Fruit fly (Drosophila melanogaster) ovary, adult (tissue): ENCODE results near the gene Blm.

Experiments
- CG17801 ChIP-seq: fragments of 200-800 bp; optimal IDR thresholded peaks from 2 replicates; lab custom pipeline; 2019; ENCODE audit warnings: missing biosample characterization, mild to moderate bottlenecking, missing genetic modification characterization, moderate library complexity; ENCODE audit not compliant: partially characterized antibody

The Blm gene

DNA sequence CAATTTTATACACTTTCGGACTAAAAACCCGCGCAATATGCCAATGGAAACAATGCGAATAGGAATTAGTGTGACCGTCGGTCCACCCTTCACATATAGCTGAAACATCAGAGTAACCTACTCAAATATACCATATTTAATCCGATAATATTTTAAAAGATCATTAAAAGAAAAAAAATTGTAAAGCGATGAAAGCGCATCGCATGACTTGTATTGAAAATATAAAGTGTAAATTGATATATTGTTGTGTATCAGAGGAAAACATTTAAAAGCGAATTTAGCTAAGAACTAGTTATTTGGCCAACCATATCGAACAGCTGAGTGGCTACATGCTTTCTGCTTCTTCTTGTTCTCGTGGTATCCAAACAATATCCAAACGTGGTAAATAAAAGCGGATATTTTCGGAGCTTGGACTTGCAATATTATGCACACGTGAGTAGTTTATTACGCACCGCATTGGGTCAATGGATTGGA is at the start of gene Blm, which contains the start of gene CG14722:
TSS of gene Blm (minus strand) at position 54 of the 474 bp plus-strand sequence.
TSS of gene CG14722 (plus strand) at position 161 of the 474 bp plus-strand sequence.
- TF ChIP-seq CG17801: no peak

DNA sequence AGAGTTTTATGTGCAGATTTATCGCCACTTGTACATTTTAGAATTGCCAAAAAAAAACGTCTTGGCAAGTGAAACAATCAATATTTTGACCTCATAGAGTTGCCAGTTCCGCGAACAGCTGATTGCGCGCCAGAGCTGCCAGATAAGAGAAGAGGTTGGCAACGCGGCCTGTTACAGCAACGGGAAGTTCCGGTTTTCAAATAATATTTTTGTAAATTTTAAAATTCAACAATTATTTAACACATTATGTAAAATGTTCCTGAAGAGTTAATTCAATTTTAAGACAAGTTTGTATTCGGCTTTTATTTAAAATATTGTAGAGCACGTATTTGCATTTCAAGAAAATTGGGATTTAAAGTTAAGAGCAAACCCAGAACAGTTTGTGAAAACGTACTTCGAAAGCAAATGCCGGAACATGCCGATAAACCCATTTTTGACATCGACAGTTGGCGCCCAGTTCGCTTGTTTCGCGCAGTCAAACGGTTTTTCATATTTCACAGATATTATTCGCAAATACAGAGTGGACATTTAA is 45.2 kb upstream of the Blm start, which contains the start of the genes prd1 and HisCl1:
TSS of gene prd1 (minus strand) at position 320 of the 532 bp plus-strand sequence.
TSS of gene HisCl1 (plus strand) at position 482 of the 532 bp plus-strand sequence.
- no peak for TF ChIP-seq CG17801

DNA sequence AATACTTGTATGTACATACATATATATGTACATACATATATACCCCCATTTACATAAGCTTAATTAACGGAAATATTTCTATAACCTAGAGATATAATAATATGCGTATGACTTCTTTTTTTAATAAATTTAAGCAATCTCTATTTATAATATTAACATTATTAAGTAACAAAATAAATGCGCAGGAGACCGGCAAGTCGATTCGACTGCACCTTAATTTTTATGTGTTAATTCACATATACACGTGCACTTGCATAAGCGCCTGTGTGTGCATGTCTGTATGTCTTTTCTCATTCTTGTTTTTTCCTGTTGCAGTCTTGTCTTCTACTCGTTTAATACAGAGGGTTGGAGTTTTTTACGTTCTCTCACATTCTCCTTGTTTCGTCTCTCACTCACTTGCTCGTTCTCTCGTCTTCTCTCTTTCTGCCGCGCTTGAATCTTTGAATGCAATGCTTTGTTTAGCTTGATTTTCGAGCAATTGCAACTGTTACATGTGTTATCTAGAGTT is 38.7 kb upstream of the Blm start:
- peak; percentile 92 for TF ChIP-seq CG17801

DNA sequence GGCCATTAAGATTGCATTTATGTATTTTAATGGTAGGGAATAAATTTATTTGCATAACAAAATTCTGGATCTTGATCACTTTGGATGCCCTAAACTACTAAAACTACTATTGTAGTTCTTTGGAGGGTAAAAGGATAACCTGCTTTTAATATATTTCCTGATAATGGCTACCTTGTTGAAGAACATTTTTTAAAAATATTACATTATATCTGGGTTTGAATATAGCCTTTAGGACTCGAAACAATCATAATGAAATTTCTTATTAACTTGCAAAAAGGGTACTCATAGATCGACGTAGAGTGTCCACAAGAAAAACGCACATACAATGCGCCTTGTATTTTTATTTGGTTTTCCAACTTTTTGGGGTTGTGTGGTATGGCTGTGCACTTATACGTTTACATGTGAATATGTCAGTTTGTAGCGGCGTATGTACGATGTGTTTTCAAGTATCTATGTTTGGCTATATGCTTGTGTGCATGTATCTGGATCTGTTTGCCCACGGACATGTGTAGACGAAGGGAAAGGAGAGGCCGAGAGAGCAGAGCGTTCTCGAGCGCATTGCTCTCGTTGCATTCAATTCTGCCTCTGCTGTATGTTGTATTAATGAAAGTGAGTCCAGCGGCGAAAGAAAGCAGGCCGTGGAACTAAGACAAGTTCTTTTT is 37.9 kb upstream of the Blm start:
- no peak for TF ChIP-seq CG17801

DNA sequence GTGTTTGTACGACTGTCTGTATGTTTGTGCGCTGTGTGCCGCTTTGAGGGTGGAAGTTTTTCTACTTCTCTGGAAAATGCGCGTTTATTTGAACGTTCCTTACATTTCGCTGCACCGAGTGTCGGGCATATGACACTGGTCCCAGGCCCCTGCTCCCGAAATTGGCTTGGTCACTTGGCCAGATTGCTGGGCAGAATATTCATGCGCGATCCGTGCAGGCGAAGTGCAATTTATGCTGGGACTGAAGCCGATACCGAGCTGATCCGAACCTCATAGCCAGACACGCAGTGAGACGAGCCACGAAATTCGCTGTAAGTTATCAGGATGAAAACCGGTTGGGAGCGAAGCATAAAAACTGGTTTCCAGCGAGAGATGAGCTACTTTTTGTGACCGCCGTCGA is 37.3 kb upstream of the Blm start:
- TF ChIP-seq CG17801: no peak

DNA sequence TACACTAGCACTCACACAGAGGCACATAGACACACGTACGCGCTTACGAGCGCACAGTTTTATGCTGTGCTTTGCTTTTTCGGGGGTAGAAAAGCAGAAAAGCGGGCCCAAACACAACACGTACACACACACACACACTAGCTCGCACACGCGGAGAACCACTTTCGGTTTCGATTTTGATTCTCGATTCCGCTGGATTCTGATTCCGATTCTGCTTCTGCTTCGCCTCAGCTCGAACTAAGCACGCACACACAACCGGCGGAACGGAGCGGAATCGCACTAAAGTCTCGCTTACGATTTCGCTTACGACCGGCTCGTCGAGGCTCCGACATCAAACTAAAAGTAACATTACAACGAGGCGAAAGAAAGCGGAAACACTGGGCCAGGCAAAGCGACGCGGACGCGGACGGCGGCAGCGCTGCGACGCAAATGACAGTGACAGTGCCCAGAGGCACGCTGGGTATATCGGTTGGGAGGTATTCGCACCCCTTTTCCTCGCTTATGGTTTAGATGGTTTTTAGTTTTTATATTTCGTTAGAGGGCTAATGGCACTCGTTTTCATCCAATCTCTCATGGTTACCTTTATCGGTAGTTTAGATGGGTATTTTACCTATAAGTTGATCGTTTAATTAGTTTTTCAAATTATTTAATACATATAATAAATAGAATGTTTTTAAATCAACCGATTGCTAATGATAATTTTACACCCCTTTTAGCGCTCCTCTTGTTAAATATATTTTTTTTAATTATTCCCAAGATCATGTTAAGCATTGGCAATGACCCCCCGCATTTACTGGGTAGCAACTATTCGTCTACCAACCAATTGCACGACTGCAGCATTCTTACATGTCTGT is 36.7 kb upstream of the Blm start:
- TF ChIP-seq CG17801: peak; percentile 55

DNA sequence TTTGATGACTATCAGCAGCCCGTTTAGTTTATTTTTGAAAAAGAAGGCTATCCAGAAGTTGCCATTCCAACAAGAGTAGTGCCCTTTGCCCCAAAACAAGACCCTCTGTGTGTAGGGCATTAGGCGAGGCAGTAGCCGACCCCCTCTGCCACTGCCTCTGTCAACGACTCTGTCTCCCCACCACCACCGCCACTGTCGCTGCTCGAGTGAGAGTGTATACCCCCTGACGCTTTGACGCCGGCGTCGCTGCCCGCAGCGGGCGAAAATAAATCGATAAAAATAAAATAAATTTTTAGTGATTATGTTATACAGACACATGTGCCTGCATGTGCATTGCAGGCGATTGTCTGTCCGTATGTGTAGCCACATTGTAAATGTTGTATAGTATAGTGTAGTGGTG is 35.5 kb upstream of the Blm start:
- no peak for TF ChIP-seq CG17801

DNA sequence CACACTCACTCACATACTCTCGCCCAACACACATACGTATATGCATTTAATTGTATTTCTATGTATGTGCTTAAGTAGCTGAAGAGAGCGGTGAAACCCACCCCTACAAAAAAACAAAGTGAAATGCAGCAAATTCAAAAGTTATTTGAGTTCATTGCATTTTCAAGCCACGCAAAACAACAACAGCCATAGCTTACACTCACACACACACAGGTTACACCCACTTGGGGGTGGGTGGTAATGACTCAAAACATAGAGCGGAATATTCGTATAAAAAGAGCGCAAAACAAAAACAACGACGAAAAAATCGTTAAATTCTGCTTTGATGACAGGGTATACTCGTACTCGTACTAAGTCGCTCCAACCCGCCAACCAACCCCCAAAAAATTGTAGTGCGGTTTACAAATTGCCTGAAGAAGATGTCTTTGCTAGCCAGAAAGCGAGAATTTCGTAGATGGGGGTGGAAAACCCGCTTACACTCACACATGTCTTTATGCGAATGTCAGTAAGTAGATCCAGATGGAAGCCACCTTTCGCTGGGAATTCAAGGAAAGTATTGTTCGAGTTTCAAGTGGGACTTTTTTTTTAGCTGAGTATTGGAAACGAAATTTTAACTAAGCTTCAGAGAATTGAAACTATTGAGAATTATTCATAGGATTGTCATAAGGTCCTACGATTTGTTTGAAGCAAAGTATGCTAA is 34.6 kb upstream of the Blm start:
- TF ChIP-seq CG17801: no peak

DNA sequence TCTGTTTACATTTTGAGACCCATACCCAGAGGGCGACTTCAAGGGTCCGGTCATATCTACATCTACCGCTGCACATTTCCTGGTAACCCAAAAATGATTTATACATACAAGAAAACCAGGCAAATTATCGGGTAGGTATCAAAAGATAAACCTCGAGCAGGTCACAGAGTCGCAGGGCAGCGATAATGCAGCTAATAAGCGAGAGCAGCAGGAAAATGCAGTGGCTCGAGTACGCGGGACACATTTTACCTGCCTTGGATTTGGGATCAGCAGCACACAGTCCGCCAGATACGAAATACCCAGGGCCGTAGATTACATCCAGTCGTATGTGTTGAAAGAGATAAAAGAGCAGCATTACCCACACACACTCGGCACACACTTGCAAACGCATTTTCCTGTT is 33.6 kb upstream of the Blm start:
- TF ChIP-seq CG17801: no peak

DNA sequence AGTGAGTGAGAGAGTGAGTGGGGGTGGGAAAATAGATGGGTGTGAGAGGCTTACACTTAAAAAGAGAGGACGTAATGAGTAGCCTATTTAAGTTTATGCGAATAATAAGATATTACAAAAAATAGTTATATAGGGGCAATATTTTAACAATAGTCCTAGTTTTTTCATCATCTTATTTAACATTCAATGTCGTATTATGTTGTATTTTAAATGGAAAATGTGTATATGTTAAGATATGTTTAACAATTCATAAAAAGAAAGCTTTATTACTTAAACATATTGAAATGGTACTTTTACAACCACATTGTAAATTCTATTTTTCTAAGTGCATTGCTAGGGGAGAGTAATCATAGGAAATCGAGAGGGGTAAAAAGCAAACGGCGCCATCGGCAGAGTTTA is 32.4 kb upstream of the Blm start:
- TF ChIP-seq CG17801: no peak

DNA sequence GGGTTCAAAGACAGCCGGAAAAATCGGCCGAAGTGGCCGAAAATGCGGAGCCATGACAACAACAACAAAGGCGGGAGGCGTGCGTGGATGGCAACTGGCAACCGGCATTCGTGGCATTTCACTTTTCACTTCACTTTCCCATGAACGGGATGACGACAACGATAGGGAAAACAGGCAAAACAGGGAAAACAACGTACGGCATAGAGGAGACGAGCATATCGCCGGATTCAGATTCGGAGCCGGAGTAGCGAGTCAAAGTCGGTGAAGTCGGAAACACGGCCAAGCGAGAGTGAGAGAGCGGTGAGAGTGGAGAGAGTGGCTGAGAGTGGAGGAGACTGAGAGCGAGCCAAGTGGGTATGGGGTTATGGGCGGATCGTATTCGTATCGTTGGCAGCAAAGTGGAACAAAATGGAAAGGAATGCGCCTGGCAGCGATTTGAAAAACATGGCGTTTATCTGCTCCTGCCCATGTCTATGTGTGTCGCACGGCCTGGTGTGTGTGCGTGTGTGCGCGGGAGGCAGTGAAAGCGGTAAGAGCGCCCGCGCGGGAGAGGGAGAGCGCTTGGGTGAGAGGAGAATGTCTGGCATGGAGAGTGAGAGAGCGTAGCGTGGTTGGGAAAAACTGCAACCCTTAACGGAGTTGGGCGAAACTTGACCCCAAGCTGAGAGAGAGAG is 31.9 kb upstream of the Blm start:
- no peak for TF ChIP-seq CG17801

DNA sequence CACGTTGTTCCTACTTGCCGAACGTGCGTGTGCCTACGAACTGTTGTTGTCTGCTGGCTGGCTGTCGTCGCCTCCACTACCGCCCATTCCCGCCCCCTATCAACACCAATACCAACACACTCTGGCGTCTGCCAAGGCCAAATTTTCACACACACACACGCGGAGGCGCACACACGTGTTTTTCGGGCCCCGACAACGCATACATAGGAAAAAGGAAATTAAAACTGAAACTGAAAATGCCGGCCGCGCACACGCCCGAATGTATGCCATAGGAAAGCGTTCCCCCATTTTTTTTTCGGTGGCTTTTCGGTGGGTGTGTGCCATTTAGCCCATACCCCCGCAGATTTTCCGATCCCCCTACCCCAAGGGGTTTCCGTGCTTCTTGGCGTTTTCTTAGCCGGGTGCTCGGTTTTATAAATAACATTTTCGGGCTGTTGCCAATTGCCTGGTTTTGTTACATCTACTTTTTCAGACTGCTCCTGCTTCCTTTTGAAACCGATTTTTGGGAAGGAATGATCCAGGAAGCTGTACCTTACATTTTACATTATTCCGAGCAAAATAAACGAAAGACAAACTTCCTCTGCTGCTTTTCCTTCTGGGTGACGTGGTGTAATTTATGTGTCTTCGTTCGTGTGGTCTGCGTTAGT is 30.7 kb upstream of the Blm start:
- no peak for TF ChIP-seq CG17801

DNA sequence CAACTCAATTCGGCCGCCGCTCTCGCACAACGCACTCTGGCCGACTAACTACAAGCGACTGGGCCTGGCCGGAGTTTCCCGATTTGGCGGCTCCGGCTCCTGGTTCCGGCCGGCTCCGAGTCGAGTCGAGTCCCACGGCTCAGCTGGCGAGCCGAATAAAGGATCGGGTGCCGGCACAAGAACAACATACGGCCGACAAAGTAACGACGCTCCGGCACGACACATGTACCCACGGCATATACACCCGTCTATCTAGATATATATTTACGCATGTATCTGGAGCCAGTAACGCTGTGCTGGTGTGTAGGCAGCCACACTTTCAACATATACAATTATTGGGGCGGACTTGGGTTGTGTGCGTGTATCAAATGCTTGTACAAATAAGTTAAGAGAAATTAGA is 29.9 kb upstream of the Blm start:
- TF ChIP-seq CG17801: no peak

DNA sequence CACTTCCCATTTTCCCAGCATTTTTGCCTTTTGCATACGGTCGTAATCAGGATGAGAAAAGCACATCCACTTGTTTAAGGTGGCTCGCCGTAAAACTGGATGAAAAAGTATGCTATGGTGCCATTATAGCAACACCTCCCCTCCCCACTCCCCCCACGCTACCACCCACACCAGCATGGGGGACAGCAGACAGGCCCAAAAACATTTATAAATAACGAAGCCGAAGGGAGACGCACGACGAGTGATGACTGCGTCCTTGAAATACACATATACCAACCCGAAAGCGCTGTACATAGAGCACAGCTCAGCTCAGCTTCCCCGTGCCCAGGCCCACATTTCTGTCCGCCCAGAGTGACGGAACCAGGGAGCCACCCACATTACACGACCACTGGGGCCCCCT is 29.1 kb upstream of the Blm start:
- TF ChIP-seq CG17801: no peak

DNA sequence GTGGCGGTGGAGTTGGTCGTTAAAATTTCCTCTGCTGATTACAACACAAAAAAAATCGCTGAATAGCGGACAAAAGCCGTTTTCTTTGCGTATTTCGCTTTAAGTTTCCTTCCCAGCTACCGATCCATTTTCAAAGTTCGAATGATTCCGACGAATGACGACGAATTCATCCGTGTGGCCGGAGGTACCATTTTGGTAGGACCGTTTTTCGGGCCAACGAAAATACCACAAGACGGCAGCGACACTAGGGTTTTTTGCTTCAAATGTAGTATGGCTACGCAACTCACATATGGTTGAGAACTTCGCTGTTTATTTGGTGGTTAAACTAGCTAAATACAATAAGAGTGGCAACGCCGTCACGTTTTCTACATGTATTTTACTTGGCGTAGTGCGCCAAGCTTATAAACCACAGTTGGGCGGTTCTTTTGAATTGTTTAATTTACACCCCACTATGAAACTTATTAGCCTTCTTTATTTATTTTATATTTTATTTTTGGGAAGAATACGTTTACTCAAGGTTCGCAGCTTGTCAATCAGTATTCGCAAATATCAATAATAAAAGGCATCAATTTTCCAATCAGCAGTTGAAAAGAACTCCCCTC is 22.8 kb upstream of the Blm start, which contains the start of gene Lk6:
TSS of gene Lk6 (minus strand) at position 179 of the 602 bp plus-strand sequence.
- peak; percentile 84 for TF ChIP-seq CG17801
